Fruit fly (Drosophila melanogaster) whole organism, adult: ENCODE results near the gene CG14963.

ENCODE experiments used
- CG11617 ChIP-seq: fragments of 200-800 bp; sonication (Bioruptor generic); optimal IDR thresholded peaks from 2 replicates; lab custom pipeline; 2017; ENCODE audit warnings: mild to moderate bottlenecking, missing biosample characterization, missing genetic modification reagents, missing genetic modification characterization
- CG12768 ChIP-seq: fragments of 200-800 bp; sonication (Bioruptor generic); optimal IDR thresholded peaks from 2 replicates; lab custom pipeline; 2017; ENCODE audit warnings: missing biosample characterization, missing genetic modification characterization, mild to moderate bottlenecking, moderate library complexity, missing genetic modification reagents
- CG14711 ChIP-seq: fragments of 200-800 bp; sonication (Bioruptor generic); optimal IDR thresholded peaks from 2 replicates; lab custom pipeline; 2018; ENCODE audit warnings: missing biosample characterization, mild to moderate bottlenecking, missing genetic modification characterization, moderate library complexity
- CG1620 ChIP-seq: fragments of 200-800 bp; sonication (Bioruptor generic); optimal IDR thresholded peaks from 2 replicates; lab custom pipeline; 2016; ENCODE audit warnings: missing biosample characterization, missing genetic modification characterization
- CG33017 ChIP-seq: fragments of 200-800 bp; sonication (Bioruptor generic); optimal IDR thresholded peaks from 2 replicates; lab custom pipeline; 2018; ENCODE audit warnings: missing biosample characterization, mild to moderate bottlenecking, missing genetic modification characterization, moderate library complexity
- CG5204 ChIP-seq: fragments of 200-800 bp; sonication (Bioruptor generic); optimal IDR thresholded peaks from 2 replicates; lab custom pipeline; 2016; ENCODE audit warnings: missing biosample characterization, missing genetic modification characterization
- CG7045 ChIP-seq: fragments of 200-800 bp; sonication (Bioruptor generic); optimal IDR thresholded peaks from 2 replicates; lab custom pipeline; 2017; ENCODE audit warnings: missing biosample characterization, mild to moderate bottlenecking, missing genetic modification characterization
- CG7101 ChIP-seq: fragments of 200-800 bp; sonication (Bioruptor generic); optimal IDR thresholded peaks from 2 replicates; lab custom pipeline; 2018; ENCODE audit warnings: missing biosample characterization, mild to moderate bottlenecking, missing genetic modification characterization, moderate library complexity
- Clk ChIP-seq: fragments of 200-800 bp; sonication (Bioruptor generic); optimal IDR thresholded peaks from 2 replicates; lab custom pipeline; 2017; ENCODE audit warnings: missing biosample characterization, missing genetic modification characterization
- Crg-1 ChIP-seq: fragments of 200-800 bp; sonication (Bioruptor generic); optimal IDR thresholded peaks from 2 replicates; lab custom pipeline; 2016; ENCODE audit warnings: missing biosample characterization, missing genetic modification characterization
- Hr96 ChIP-seq: fragments of 200-800 bp; sonication (Bioruptor generic); optimal IDR thresholded peaks from 2 replicates; lab custom pipeline; 2016; ENCODE audit warnings: missing biosample characterization, missing genetic modification characterization
- Mnt ChIP-seq: fragments of 200-800 bp; sonication (Bioruptor generic); optimal IDR thresholded peaks from 2 replicates; lab custom pipeline; 2016; ENCODE audit warnings: missing biosample characterization, mild to moderate bottlenecking, missing genetic modification characterization
- bab1 ChIP-seq: fragments of 200-800 bp; sonication (Bioruptor generic); optimal IDR thresholded peaks from 3 replicates; lab custom pipeline; 2019; ENCODE audit warnings: missing biosample characterization, mild to moderate bottlenecking, missing genetic modification characterization, moderate library complexity
- cic ChIP-seq: fragments of 200-800 bp; sonication (Bioruptor generic); optimal IDR thresholded peaks from 2 replicates; lab custom pipeline; 2017; ENCODE audit warnings: missing biosample characterization, mild to moderate bottlenecking, missing genetic modification characterization, moderate library complexity
- cnc ChIP-seq, 2 experiments: fragments of >200 bp; optimal IDR thresholded peaks; 2 replicates each; lab custom pipeline; 2017
- kay ChIP-seq: fragments of 200-800 bp; sonication (Bioruptor generic); peaks from one replicate; lab custom pipeline; 2016; ENCODE audit warnings: missing biosample characterization, missing genetic modification characterization, borderline replicate concordance
- ovo ChIP-seq: fragments of 200-800 bp; sonication (Bioruptor generic); optimal IDR thresholded peaks from 2 replicates; lab custom pipeline; 2016; ENCODE audit warnings: missing biosample characterization, missing genetic modification characterization
- pad ChIP-seq: fragments of 200-800 bp; sonication (Bioruptor generic); optimal IDR thresholded peaks from 3 replicates; lab custom pipeline; 2017; ENCODE audit warnings: missing biosample characterization, missing genetic modification characterization, mild to moderate bottlenecking, moderate library complexity, missing genetic modification reagents
- tj ChIP-seq: fragments of 200-800 bp; sonication (Bioruptor generic); optimal IDR thresholded peaks from 3 replicates; lab custom pipeline; 2017; ENCODE audit warnings: missing biosample characterization, mild to moderate bottlenecking, missing genetic modification characterization, moderate library complexity
- toe ChIP-seq: fragments of 200-800 bp; sonication (Bioruptor generic); optimal IDR thresholded peaks from 2 replicates; lab custom pipeline; 2016; ENCODE audit warnings: missing biosample characterization, missing genetic modification characterization

CG14963 gene

DNA sequence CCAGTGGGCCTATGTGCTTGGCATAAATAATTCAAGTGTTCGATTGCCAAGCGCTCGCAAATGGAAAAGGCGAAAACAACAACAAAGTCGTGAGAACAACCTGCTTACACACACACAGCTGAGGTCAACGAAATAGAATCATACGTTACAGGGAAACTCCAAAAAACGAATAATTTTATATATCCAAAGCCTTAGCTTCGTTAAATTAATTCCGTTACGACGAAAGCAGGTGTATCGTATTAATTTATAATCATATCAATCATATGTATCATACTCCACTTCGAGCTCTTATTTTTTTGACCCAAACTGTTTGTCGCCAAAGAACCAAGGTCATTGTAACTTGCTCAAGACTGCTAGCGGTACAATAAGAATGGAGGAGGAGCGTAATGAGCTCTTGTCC, 7.1 kb upstream of the CG14963 start:
- TF ChIP-seq kay (GFP tag; lab: Kevin White, UChicago) (no peak), ovo (no peak), CG14711 (tag; lab: Kevin White, UChicago) (peak; percentile 70), cnc (optimal IDR thresholded peaks at IDR 0.05; lab: Kevin White, UChicago) (no peak), toe (peak; percentile 3), pad (GFP tag; lab: Kevin White, UChicago) (peak; percentile 36), bab1 (GFP tag; lab: Kevin White, UChicago) (peak; percentile 93), CG5204 (GFP tag; lab: Kevin White, UChicago) (no peak), tj (GFP tag; lab: Kevin White, UChicago) (peak; percentile 69), CG33017 (tag; lab: Kevin White, UChicago) (peak; percentile 73), CG11617 (GFP tag; lab: Kevin White, UChicago) (peak; percentile 27), CG12768 (GFP tag; lab: Kevin White, UChicago) (peak; percentile 18), CG1620 (GFP tag; lab: Kevin White, UChicago) (peak; percentile 47), Mnt (GFP tag; lab: Kevin White, UChicago) (no peak), Clk (GFP tag; lab: Kevin White, UChicago) (no peak), Crg-1 (GFP tag; lab: Kevin White, UChicago) (peak; percentile 11), Hr96 (peak; percentile 36), cic (no peak), CG7101 (tag; lab: Kevin White, UChicago) (peak; percentile 68), CG7045 (GFP tag; lab: Kevin White, UChicago) (peak; percentile 78)

- peak; percentile 31 for TF ChIP-seq tj (GFP tag; lab: Kevin White, UChicago)
- TF ChIP-seq Clk (GFP tag; lab: Kevin White, UChicago) = peak; percentile 9
- peak; percentile 14 for TF ChIP-seq CG14711 (tag; lab: Kevin White, UChicago)
- peak; percentile 62 for TF ChIP-seq pad (GFP tag; lab: Kevin White, UChicago)
- TF ChIP-seq bab1 (GFP tag; lab: Kevin White, UChicago) = peak; percentile 23
- TF ChIP-seq CG11617 (GFP tag; lab: Kevin White, UChicago) = peak; percentile 66
- peak; percentile 67 for TF ChIP-seq toe
- TF ChIP-seq CG33017 (tag; lab: Kevin White, UChicago) = no peak
- TF ChIP-seq Mnt (GFP tag; lab: Kevin White, UChicago) = peak; percentile 58
- TF ChIP-seq Crg-1 (GFP tag; lab: Kevin White, UChicago) = peak; percentile 54
- TF ChIP-seq Hr96 = peak; percentile 75
- peak; percentile 73 for TF ChIP-seq CG1620 (GFP tag; lab: Kevin White, UChicago)
- TF ChIP-seq CG7045 (GFP tag; lab: Kevin White, UChicago) = peak; percentile 39
- peak; percentile 43 for TF ChIP-seq CG7101 (tag; lab: Kevin White, UChicago)
- no peak for TF ChIP-seq kay (GFP tag; lab: Kevin White, UChicago)
- TF ChIP-seq CG5204 (GFP tag; lab: Kevin White, UChicago) = peak; percentile 62
- TF ChIP-seq CG12768 (GFP tag; lab: Kevin White, UChicago) = peak; percentile 0
- no peak for TF ChIP-seq cic
- no peak for TF ChIP-seq ovo
Observed at dm6 chr3L:3178530-3179096, 6.3 kb upstream of the CG14963 start, which contains the start of the genes MnM and Girdin. Gene MnM (minus strand): TSS chr3L:3178580. Gene Girdin (plus strand): TSS chr3L:3178930.

DNA sequence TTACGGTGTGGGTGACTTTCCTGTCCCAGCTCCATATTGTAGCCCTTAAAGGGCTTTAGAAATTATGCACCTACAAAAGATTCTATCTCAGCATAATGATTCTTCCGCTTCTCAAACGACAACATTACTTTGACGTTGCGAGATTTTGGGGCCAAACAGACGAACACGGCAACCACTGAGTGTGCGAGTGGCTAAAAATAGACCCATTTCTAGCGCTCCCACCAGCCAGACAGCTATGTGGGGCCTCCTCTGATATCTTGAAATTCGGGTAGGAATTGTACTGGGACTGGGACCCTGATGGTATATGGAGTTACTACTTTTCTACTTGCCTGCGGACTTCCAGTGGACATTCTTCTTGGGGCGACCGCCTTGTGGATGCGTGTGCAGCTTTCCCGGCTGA, 5.5 kb upstream of the CG14963 start:
- no peak for TF ChIP-seq cnc (optimal IDR thresholded peaks at IDR 0.05; lab: Kevin White, UChicago)
- no peak for TF ChIP-seq CG7101 (tag; lab: Kevin White, UChicago)
- no peak for TF ChIP-seq CG33017 (tag; lab: Kevin White, UChicago)
- TF ChIP-seq bab1 (GFP tag; lab: Kevin White, UChicago) = no peak

DNA sequence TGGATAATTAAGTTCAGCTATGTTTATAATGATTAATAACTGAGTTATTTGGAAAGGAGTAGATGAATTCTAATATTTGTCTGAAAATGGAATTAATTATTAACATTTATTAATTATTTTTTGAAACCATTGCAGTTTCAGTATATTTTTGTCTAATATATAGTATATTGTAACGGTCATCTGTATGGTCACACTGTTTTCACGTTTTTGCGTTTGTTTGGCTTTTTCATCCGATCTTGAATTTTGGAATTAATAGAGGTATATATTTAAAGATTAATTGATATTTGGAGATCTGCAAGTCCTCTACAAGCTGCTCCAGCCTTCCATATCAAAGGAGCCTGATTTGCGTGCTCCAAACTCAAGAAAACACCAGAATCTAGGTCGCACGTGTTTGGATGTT, 3.2 kb downstream of the CG14963 start, which contains the start of the genes CG32278 and CG32281:
Gene CG32278, plus strand, starts transcription at position 180 of the 400 bp plus-strand sequence.
Gene CG32281, plus strand, starts transcription at position 269 of the 400 bp plus-strand sequence.
- peak; percentile 28 for TF ChIP-seq Mnt (GFP tag; lab: Kevin White, UChicago)
- TF ChIP-seq pad (GFP tag; lab: Kevin White, UChicago) = no peak

dm6 chr3L:3166200-3166695, 6.1 kb downstream of the CG14963 start, which contains the start of gene Asciz:
Gene Asciz (minus strand): TSS chr3L:3166250.
- TF ChIP-seq CG7101 (tag; lab: Kevin White, UChicago) (no peak), CG12768 (GFP tag; lab: Kevin White, UChicago) (peak; percentile 14)

DNA sequence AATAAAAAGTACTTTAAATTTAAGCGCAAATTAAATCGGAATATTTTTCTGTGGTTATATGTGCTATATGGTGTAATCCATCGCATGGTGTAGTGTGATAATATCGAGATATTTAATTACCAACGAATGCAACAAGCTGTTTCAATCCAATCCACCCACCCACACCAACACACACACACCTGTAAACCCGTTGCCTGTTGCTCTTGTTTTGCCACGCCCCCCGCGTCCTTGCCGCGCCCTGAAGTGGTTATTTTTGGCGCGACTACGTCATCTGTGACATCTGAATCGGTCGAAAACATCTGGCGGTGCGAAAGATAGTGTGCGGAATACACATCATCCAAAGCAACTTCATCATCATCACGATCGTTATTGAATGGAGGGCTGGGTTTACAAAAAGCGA, 6.9 kb downstream of the CG14963 start:
- no peak for TF ChIP-seq Clk (GFP tag; lab: Kevin White, UChicago)
- no peak for TF ChIP-seq CG7045 (GFP tag; lab: Kevin White, UChicago)
- TF ChIP-seq CG11617 (GFP tag; lab: Kevin White, UChicago) = peak; percentile 1
- TF ChIP-seq CG7101 (tag; lab: Kevin White, UChicago) = no peak
- no peak for TF ChIP-seq bab1 (GFP tag; lab: Kevin White, UChicago)
